Worm (Caenorhabditis elegans): ENCODE data around the gene kars-1.

DNA sequence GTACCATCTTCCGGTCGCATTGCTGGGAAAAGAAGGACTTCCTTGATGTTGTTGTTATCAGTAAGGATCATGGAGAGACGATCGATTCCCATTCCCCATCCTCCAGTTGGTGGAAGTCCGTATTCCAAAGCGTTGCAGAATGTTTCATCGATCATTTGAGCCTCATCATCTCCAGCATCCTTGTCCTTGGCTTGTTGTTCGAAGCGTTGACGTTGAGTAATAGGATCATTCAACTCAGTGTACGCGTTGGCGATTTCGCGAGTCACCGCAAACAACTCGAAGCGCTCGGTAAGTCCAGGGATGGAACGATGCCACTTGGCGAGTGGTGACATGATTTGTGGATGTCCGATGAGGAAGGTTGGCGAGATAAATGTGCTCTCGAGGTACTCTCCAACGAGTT, 1.8 kb downstream of the kars-1 start:
- no peak for TF ChIP-seq unc-62 (GFP tag; optimal IDR thresholded peaks at IDR 0.05)
- TF ChIP-seq gmeb-1 (tag; optimal IDR thresholded peaks at IDR 0.05): no peak
- no peak for TF ChIP-seq mdl-1 (tag; optimal IDR thresholded peaks at IDR 0.05)
- TF ChIP-seq blmp-1 (tag; optimal IDR thresholded peaks at IDR 0.05; ENCODE audit: insufficient read depth): no peak
- no peak for TF ChIP-seq egl-27 (tag; optimal IDR thresholded peaks at IDR 0.05)
- TF ChIP-seq nhr-237 (tag; optimal IDR thresholded peaks at IDR 0.05): no peak
- TF ChIP-seq nhr-12 (tag; optimal IDR thresholded peaks at IDR 0.05): no peak
- TF ChIP-seq lsy-2 (tag; optimal IDR thresholded peaks at IDR 0.05): no peak

All from whole organism, L2 larva.